Worm (Caenorhabditis elegans) whole organism, young adult: ENCODE data around the gene srw-13.

Experiments used
- B0035.1 ChIP-seq: sonication (generic microtip); optimal IDR thresholded peaks from 2 replicates; lab custom pipeline; 2016; ENCODE audit warnings: missing genetic modification characterization, mild to moderate bottlenecking, missing compliant biosample characterization, missing genotype, missing genetic modification reagents
- F49E8.2 ChIP-seq: sonication (generic microtip); optimal IDR thresholded peaks from 3 replicates; lab custom pipeline; 2017; ENCODE audit warnings: missing genetic modification characterization, mild to moderate bottlenecking, missing compliant biosample characterization, antibody characterized with exemption, moderate library complexity; ENCODE audit not compliant: insufficient read depth
- Y56A3A.18 ChIP-seq: fragments of 200-800 bp; sonication (Bioruptor generic); IDR thresholded peaks from 2 replicates; pipeline ENCODE4 v1.3.6; 2022; ENCODE audit warnings: missing genetic modification reagents, missing genetic modification characterization, missing compliant biosample characterization
- ama-1 ChIP-seq, 3 experiments: fragments of 150-350 bp in 1 of 3; sonication (generic microtip) in 2 of 3; optimal IDR thresholded peaks; 2 replicates each; lab custom pipeline; 2014 to 2018; ENCODE audit warnings: missing biosample characterization in 2 of 3, missing genetic modification characterization in 2 of 3, missing genetic modification reagents in 2 of 3
- aptf-2 ChIP-seq: fragments of 200-800 bp; sonication (Bioruptor generic); conservative IDR thresholded peaks from 2 replicates; pipeline ENCODE4 v1.3.6; 2022; ENCODE audit warnings: missing genetic modification reagents, missing genetic modification characterization, missing compliant biosample characterization
- egl-18 ChIP-seq: fragments of 200-800 bp; sonication (Bioruptor generic); IDR thresholded peaks from 2 replicates; pipeline ENCODE4 v1.3.6; 2022; ENCODE audit warnings: missing genetic modification reagents, missing genetic modification characterization, missing compliant biosample characterization
- ekl-4 ChIP-seq: fragments of 200-800 bp; sonication (Bioruptor generic); IDR thresholded peaks from 2 replicates; pipeline ENCODE4 v1.3.6; 2022; ENCODE audit warnings: missing genetic modification reagents, missing genetic modification characterization, missing compliant biosample characterization
- ets-4 ChIP-seq: fragments of 200-800 bp; sonication (Bioruptor generic); optimal IDR thresholded peaks from 2 replicates; lab custom pipeline; 2018; ENCODE audit warnings: mild to moderate bottlenecking, missing genetic modification characterization, missing compliant biosample characterization
- pbrm-1 ChIP-seq: fragments of 200-800 bp; sonication (Bioruptor generic); IDR thresholded peaks from 2 replicates; pipeline ENCODE4 v1.3.6; 2022; ENCODE audit warnings: missing genetic modification reagents, missing genetic modification characterization, missing compliant biosample characterization
- pha-4 ChIP-seq: fragments of 150-350 bp; sonication (generic microtip); optimal IDR thresholded peaks from 2 replicates; lab custom pipeline; 2014; ENCODE audit warnings: missing biosample characterization, missing genetic modification reagents, missing genetic modification characterization
- rcor-1 ChIP-seq: fragments of 200-800 bp; sonication (Bioruptor generic); IDR thresholded peaks from 2 replicates; pipeline ENCODE4 v1.3.6; 2022; ENCODE audit warnings: missing genetic modification reagents, missing genetic modification characterization, missing compliant biosample characterization
- repo-1 ChIP-seq: sonication (generic microtip); optimal IDR thresholded peaks from 2 replicates; lab custom pipeline; 2017; ENCODE audit warnings: mild to moderate bottlenecking, missing genetic modification characterization, missing compliant biosample characterization
- snpc-4 ChIP-seq, 5 experiments: fragments of 150-350 bp in 1 of 5; sonication (generic microtip) in 4 of 5; optimal IDR thresholded peaks; 2 replicates each; lab custom pipeline; 2014 to 2018; ENCODE audit warnings: missing genetic modification characterization in 5 of 5, missing biosample characterization in 3 of 5, antibody characterized with exemption in 2 of 5, mild to moderate bottlenecking in 2 of 5, missing compliant biosample characterization in 2 of 5, missing genotype in 2 of 5, moderate library complexity in 2 of 5, missing genetic modification reagents in 1 of 5
- ztf-26 ChIP-seq: sonication (generic microtip); optimal IDR thresholded peaks from 2 replicates; lab custom pipeline; 2017; ENCODE audit warnings: missing genetic modification characterization, missing compliant biosample characterization

ce11 chrV:15268302-15268701, 36.0 kb downstream of the srw-13 start, which contains the start of gene srw-22:
- TF ChIP-seq rcor-1 (GFP tag; lab: Robert Waterston, UW), result no peak
- no peak for TF ChIP-seq F49E8.2 (tag; lab: Kevin White, UChicago)
- TF ChIP-seq Y56A3A.18 (GFP tag; lab: Robert Waterston, UW), result no peak
- TF ChIP-seq snpc-4 (GFP tag; optimal IDR thresholded peaks at IDR 0.05; lab: Kevin White, UChicago), result no peak
- no peak for TF ChIP-seq snpc-4 (tag; optimal IDR thresholded peaks at IDR 0.05; lab: Kevin White, UChicago)
- TF ChIP-seq repo-1 (tag; lab: Kevin White, UChicago), result no peak
- no peak for TF ChIP-seq aptf-2
- TF ChIP-seq ama-1 (optimal IDR thresholded peaks at IDR 0.05; lab: Kevin White, UChicago), result no peak
- no peak for TF ChIP-seq ama-1 (GFP tag; optimal IDR thresholded peaks at IDR 0.05; lab: Kevin White, UChicago)
- TF ChIP-seq B0035.1 (tag; lab: Kevin White, UChicago), result no peak
- no peak for TF ChIP-seq ets-4
- no peak for TF ChIP-seq pha-4 (tag; lab: Kevin White, UChicago)
- TF ChIP-seq pbrm-1 (GFP tag; lab: Robert Waterston, UW), result no peak
- TF ChIP-seq egl-18 (GFP tag; lab: Robert Waterston, UW), result no peak
- no peak for TF ChIP-seq ztf-26 (tag; lab: Kevin White, UChicago)
- TF ChIP-seq ekl-4 (GFP tag; lab: Robert Waterston, UW), result no peak
